Fruit fly (Drosophila melanogaster): Measurements from ENCODE around the gene nebu.

dm6 chr3L:12853423-12853822 lies 10.5 kb upstream of the nebu start, which contains the start of gene Ent3:
- TF ChIP-seq CG5204 (GFP tag; optimal IDR thresholded peaks at IDR 0.05) (no peak), pad (GFP tag; optimal IDR thresholded peaks at IDR 0.05) (no peak), kay (GFP tag; ENCODE audit: borderline replicate concordance) (no peak), tj (GFP tag; optimal IDR thresholded peaks at IDR 0.05) (no peak), Crg-1 (GFP tag; optimal IDR thresholded peaks at IDR 0.05) (no peak), cnc (optimal IDR thresholded peaks at IDR 0.05) (no peak), Hr96 (GFP tag; optimal IDR thresholded peaks at IDR 0.05) (no peak), toe (GFP tag; optimal IDR thresholded peaks at IDR 0.05) (no peak), CG7101 (tag; optimal IDR thresholded peaks at IDR 0.05) (no peak), CG1620 (GFP tag; optimal IDR thresholded peaks at IDR 0.05) (no peak), CG14711 (tag; optimal IDR thresholded peaks at IDR 0.05) (no peak)

All from whole organism, adult.